Fruit fly (Drosophila melanogaster): Measurements from ENCODE around the gene Kul.

Kul gene

DNA sequence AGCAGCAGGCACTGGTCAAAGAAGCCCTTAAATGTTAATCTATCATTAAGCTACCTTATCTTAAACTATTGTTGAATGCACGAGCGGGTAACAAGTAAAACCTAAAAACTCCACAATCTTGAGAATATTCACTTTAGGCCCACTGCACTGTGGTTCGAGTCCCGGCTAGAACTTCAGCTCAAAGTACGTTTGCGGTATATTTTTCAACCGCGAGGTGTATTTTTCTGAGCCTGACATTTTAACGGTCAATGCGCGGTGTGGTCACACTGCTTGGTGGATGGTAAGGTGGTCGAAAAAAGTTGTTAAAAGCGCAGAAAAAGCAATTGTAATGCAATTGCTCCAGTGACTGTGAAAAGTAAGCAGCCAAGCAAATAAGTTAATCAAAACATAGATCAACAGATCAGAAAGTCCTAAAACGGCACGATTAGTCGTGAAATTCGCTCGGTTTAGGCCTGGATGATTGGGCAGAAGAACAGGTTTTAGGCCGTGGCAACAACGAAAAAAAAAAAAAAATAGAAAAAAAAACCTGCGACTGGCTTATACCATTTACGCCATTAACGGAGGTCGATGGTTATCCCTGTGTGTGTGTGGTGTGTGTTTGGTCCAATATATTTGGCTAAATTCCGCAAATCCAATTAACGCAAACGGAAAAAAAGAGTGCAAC lies at the start of gene Kul:
TSS of gene Kul (plus strand) at position 254 of the 664 bp plus-strand sequence.
- TF ChIP-seq noc (tag; optimal IDR thresholded peaks at IDR 0.05): no peak

dm6 chr3R:29681241-29681640 lies 44.4 kb upstream of the Kul start:
- no peak for TF ChIP-seq noc (tag; optimal IDR thresholded peaks at IDR 0.05)

DNA sequence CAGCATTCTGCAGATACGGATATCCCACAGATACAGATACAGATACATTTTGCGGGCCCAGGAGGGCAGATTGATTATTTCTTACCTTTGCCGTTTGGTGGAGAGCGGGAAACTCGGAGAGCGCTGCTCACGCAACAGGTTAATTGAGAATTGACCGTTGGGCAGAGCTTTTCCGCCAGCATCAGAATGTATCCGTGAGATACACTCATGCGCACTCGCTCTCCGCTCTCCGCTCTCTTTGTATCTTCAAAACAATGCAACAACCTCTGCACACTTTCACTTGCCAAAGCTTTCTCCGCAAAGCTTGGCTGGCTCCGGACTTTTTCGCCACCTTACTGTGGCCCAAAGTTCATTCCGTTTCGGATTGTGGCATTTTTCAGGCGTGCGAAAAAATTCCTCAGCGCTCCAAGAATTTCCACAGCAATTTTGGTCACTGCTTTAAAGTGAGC lies 43.5 kb upstream of the Kul start, which contains the start of the genes CG7582 and Gycalpha99B:
TSS of gene CG7582 (minus strand) at position 127 of the 449 bp plus-strand sequence.
TSS of gene Gycalpha99B (plus strand) at position 352 of the 449 bp plus-strand sequence.
- no peak for TF ChIP-seq noc (tag; optimal IDR thresholded peaks at IDR 0.05)

- no peak for TF ChIP-seq noc (tag; optimal IDR thresholded peaks at IDR 0.05)
Observed at dm6 chr3R:29686698-29687097, 38.9 kb upstream of the Kul start.

DNA sequence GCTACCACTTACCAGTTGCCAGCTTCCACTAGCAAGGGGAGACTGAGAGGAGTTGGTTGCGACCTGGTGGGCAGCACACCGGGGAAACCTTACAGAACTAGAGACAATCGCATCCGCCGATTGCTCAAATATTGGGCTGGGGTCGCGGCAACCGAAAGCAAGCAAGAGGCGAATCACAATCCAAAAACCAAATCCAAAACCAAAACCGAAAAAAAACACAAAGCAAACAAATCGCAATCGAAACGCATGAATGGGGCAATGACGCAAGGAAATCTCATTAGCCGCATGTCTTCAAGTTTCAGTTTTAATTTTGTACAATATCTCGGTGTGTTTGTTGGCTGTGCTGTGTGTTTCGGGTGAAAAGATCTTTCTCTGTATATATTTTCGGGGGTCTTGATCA lies 36.4 kb upstream of the Kul start, which contains the start of gene Obp99c:
TSS of gene Obp99c (minus strand) at position 101 of the 400 bp plus-strand sequence.
- no peak for TF ChIP-seq noc (tag; optimal IDR thresholded peaks at IDR 0.05)

DNA sequence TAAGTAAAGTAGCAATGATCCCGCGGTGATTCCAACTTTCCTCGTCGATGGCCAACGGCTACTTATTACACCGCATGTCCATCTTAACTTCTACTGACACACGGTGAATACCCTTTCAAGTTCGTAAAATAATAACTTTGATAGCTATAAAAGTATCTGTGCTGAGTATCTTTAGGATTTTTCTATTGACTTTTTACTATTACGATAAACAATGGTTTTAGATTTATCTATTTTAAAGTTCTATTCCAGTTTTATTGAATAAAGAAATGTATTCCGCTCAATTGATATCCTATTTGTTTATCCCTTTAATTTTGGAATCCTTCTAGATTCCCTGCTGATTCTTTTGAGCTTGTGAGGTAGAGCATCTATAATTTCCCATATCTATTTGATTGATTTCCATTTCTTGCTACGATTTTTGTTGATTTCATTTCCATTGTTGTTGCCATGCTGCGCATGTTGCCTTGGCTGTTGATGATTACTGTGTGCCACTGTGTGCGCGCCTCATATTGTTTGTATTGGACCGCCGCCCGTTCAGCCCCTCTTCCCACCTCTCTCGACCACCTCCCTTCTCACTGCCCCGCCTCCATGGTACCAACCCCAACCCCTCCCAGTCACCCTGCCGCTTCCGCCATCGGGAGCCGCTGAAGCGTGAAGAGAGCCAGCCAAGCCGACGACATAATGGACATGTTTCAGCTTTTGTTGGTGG lies 35.6 kb upstream of the Kul start:
- TF ChIP-seq noc (tag; optimal IDR thresholded peaks at IDR 0.05): no peak

DNA sequence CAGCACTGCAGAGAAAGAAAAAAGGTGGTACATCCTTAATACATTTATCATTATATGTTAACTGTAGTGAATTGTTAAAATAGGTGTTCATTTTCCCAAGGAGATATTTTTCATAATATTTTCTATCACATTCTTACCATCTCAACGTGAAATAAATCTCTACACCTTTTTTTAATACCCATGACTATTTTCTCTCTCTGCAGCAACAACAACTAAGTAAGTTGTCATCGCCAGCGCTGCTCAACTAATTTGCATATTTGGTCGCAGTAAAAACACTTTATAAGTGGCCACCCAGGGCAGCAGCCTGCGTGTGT lies 35.1 kb upstream of the Kul start:
- TF ChIP-seq noc (tag; optimal IDR thresholded peaks at IDR 0.05): no peak

dm6 chr3R:29690960-29691527 lies 34.6 kb upstream of the Kul start:
- TF ChIP-seq noc (tag; optimal IDR thresholded peaks at IDR 0.05): no peak

DNA sequence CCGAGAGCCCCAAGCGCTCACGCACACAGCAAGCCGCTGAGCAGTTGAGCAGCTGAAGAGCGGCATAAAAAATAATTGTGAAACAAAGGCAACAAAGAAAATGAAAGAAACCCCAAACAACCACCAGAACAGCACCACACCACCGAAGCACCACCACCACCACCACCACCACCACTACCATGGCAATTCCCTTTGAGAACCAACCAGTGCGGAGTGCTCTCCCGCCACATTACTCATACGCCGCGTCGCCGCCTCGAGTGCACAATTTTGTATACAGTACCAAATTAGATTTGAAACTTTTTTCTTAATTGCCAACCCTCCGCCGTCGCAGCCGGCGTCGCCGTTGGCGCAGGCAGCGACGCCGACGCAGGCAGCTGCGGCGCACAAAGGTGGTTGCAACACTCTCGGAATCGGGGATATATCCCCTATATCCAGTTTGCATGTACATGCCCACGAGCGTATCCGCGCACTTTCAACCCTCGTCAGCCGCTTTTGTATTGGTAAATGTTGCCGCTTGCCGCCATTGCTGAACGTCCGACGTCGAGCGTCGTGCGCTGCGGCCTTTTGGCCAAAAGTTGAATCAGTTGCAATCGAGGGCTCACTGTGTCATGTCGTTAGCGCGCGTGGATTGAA lies 33.5 kb upstream of the Kul start, which contains the start of gene dmrt99B:
TSS of gene dmrt99B (plus strand) at position 583 of the 633 bp plus-strand sequence.
- TF ChIP-seq noc (tag; optimal IDR thresholded peaks at IDR 0.05): no peak

DNA sequence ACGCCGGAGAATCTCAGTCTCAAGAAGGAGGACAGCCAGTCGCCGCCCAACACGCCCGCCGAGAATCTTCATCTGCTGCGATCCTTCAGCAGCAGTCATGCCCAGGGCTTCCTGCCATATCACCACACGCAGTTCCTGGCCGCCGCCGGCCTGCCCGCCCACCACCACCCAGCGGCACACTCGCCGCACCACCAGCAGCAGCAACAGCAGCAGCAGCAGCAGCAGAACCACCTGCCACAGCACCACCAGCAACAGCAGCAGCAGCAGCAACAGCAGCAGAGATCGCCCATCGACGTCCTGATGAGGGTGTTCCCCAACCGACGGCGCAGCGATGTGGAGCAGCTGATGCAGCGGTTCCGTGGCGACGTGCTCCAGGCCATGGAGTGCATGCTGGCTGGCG lies 29.9 kb upstream of the Kul start:
- TF ChIP-seq noc (tag; optimal IDR thresholded peaks at IDR 0.05): no peak

dm6 chr3R:29696359-29696758 lies 29.3 kb upstream of the Kul start:
- no peak for TF ChIP-seq noc (tag; optimal IDR thresholded peaks at IDR 0.05)

DNA sequence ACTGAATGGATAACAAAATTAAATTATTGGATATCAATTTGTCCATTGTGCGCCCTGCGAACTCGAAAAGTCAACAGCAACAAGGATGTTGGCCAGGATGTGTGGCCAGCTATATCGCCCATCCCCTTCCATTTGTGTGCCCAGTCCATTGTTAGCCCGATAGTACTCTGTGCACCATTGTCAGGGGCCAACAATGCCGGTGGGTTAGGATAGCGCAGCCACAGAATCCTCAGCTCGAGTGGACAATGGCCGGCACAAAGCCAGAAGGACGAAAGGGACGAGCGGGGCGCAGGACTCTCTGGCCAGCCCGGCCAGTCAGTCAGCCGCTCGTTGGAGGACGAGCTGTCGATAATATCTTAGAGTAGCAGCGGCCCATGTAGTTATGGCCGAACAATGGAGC lies 27.8 kb upstream of the Kul start:
- TF ChIP-seq noc (tag; optimal IDR thresholded peaks at IDR 0.05): no peak

dm6 chr3R:29699220-29699619 lies 26.4 kb upstream of the Kul start:
- TF ChIP-seq noc (tag; optimal IDR thresholded peaks at IDR 0.05): no peak

- TF ChIP-seq noc (tag; optimal IDR thresholded peaks at IDR 0.05): no peak
Observed at dm6 chr3R:29701739-29702138, 23.9 kb upstream of the Kul start.

- TF ChIP-seq noc (tag; optimal IDR thresholded peaks at IDR 0.05): no peak
Observed at dm6 chr3R:29704557-29704956, 21.1 kb upstream of the Kul start.

- TF ChIP-seq noc (tag; optimal IDR thresholded peaks at IDR 0.05): no peak
Observed at dm6 chr3R:29705789-29706303, 19.8 kb upstream of the Kul start.

All from whole organism, larva.